Worm (Caenorhabditis elegans) whole organism, L4 larva: Measurements from ENCODE around the gene F43C11.12.

Source experiments
- F10B5.3 ChIP-seq: sonication (generic microtip); optimal IDR thresholded peaks from 2 replicates; lab custom pipeline; 2016; ENCODE audit warnings: mild to moderate bottlenecking, missing genetic modification characterization, missing compliant biosample characterization
- F44E2.7 ChIP-seq: fragments of 200-800 bp; sonication (Bioruptor generic); IDR thresholded peaks from 2 replicates; pipeline ENCODE4 v2.1.2; 2022; ENCODE audit warnings: missing genetic modification characterization, missing compliant biosample characterization
- R02D3.7 ChIP-seq: fragments of 150-350 bp; sonication (generic microtip); optimal IDR thresholded peaks from 3 replicates; lab custom pipeline; 2014; ENCODE audit warnings: missing biosample characterization, missing genetic modification characterization
- Y105C5A.15 ChIP-seq: fragments of 200-800 bp; sonication (Bioruptor generic); IDR thresholded peaks from 2 replicates; pipeline ENCODE4 v1.3.6; 2022; ENCODE audit warnings: missing genetic modification characterization, missing compliant biosample characterization
- ZK337.2 ChIP-seq: fragments of 200-800 bp; sonication (Bioruptor generic); IDR thresholded peaks from 2 replicates; pipeline ENCODE4 v1.3.6; 2022; ENCODE audit warnings: missing genetic modification reagents, missing genetic modification characterization, missing compliant biosample characterization
- aha-1 ChIP-seq: fragments of 150-350 bp; peaks from one replicate; lab custom pipeline; 2014; ENCODE audit warnings: missing biosample characterization, missing genetic modification characterization
- aly-2 ChIP-seq: sonication (generic microtip); optimal IDR thresholded peaks from 2 replicates; lab custom pipeline; 2018; ENCODE audit warnings: missing biosample characterization, missing genetic modification characterization
- ceh-20 ChIP-seq: fragments of 200-800 bp; sonication (Bioruptor generic); IDR thresholded peaks from 2 replicates; pipeline ENCODE4 v1.3.6; 2022; ENCODE audit warnings: missing genetic modification reagents, missing genetic modification characterization, missing compliant biosample characterization
- ces-1 ChIP-seq: fragments of 150-350 bp; sonication (generic microtip); optimal IDR thresholded peaks from 4 replicates; lab custom pipeline; 2014; ENCODE audit warnings: missing biosample characterization, missing genetic modification reagents, missing genetic modification characterization
- cey-2 ChIP-seq: sonication (generic microtip); optimal IDR thresholded peaks from 3 replicates; lab custom pipeline; 2017; ENCODE audit warnings: missing genetic modification characterization, mild to moderate bottlenecking, missing compliant biosample characterization, antibody characterized with exemption, borderline replicate concordance; ENCODE audit not compliant: insufficient read depth
- daf-16 ChIP-seq, 3 experiments: sonication (generic microtip); optimal IDR thresholded peaks; 2 replicates each; lab custom pipeline; 2016 to 2017; ENCODE audit warnings: missing genetic modification characterization in 3 of 3, missing genetic modification reagents in 3 of 3, mild to moderate bottlenecking in 2 of 3, missing compliant biosample characterization in 2 of 3, missing biosample characterization in 1 of 3, moderate library complexity in 1 of 3
- dpl-1 ChIP-seq: fragments of 150-350 bp; optimal IDR thresholded peaks from 2 replicates; lab custom pipeline; 2014; ENCODE audit warnings: missing biosample characterization, missing genetic modification reagents, missing genetic modification characterization
- duxl-1 ChIP-seq: sonication (generic microtip); optimal IDR thresholded peaks from 2 replicates; lab custom pipeline; 2016; ENCODE audit warnings: mild to moderate bottlenecking, missing genetic modification characterization, moderate library complexity, missing compliant biosample characterization; ENCODE audit not compliant: poor library complexity
- egl-43 ChIP-seq: fragments of 200-800 bp; sonication (Bioruptor generic); IDR thresholded peaks from 2 replicates; pipeline ENCODE4 v1.3.6; 2022; ENCODE audit warnings: missing genetic modification reagents, missing genetic modification characterization, missing compliant biosample characterization
- fkh-10 ChIP-seq: fragments of 150-350 bp; optimal IDR thresholded peaks from 2 replicates; lab custom pipeline; 2014; ENCODE audit warnings: missing biosample characterization, missing genetic modification reagents, missing genetic modification characterization
- gei-8 ChIP-seq: fragments of 200-800 bp; sonication (Bioruptor generic); optimal IDR thresholded peaks from 2 replicates; lab custom pipeline; 2018; ENCODE audit warnings: mild to moderate bottlenecking, missing genetic modification characterization, missing compliant biosample characterization
- hmg-1.1 ChIP-seq: fragments of 200-800 bp; sonication (Bioruptor generic); IDR thresholded peaks from 2 replicates; pipeline ENCODE4 v1.3.6; 2022; ENCODE audit warnings: missing genetic modification reagents, missing genetic modification characterization, missing compliant biosample characterization
- lin-1 ChIP-seq: fragments of 200-800 bp; sonication (Bioruptor generic); IDR thresholded peaks from 2 replicates; pipeline ENCODE4 v1.3.6; 2022; ENCODE audit warnings: missing genetic modification reagents, missing genetic modification characterization, missing compliant biosample characterization
- lin-15B ChIP-seq: fragments of 150-350 bp; sonication (generic microtip); optimal IDR thresholded peaks from 3 replicates; lab custom pipeline; 2014; ENCODE audit warnings: missing biosample characterization, missing genetic modification characterization
- lir-3 ChIP-seq: sonication (generic microtip); optimal IDR thresholded peaks from 2 replicates; lab custom pipeline; 2016; ENCODE audit warnings: mild to moderate bottlenecking, missing genetic modification characterization, missing compliant biosample characterization
- lsy-2 ChIP-seq, 2 experiments: fragments of 150-350 bp in 1 of 2; sonication (generic microtip) in 1 of 2; optimal IDR thresholded peaks; 2 replicates each; lab custom pipeline; 2014 to 2017; ENCODE audit warnings: missing biosample characterization in 2 of 2, missing genetic modification characterization in 2 of 2
- madf-5 ChIP-seq, 2 experiments: fragments of 200-800 bp; sonication (Bioruptor generic); IDR thresholded peaks; 2 replicates each; pipeline ENCODE4 v1.3.6; 2022; ENCODE audit warnings: missing compliant biosample characterization in 2 of 2, missing genetic modification characterization in 2 of 2
- mdl-1 ChIP-seq, 2 experiments: fragments of 150-350 bp in 1 of 2; sonication (generic microtip) in 1 of 2; optimal IDR thresholded peaks; 2 replicates each; lab custom pipeline; 2014 to 2017; ENCODE audit warnings: missing biosample characterization in 2 of 2, missing genetic modification characterization in 2 of 2
- mdt-29 ChIP-seq: fragments of 200-800 bp; sonication (Bioruptor generic); IDR thresholded peaks from 2 replicates; pipeline ENCODE4 v1.3.6; 2022; ENCODE audit warnings: missing genetic modification reagents, missing genetic modification characterization, missing compliant biosample characterization
- mxl-2 ChIP-seq: fragments of 200-800 bp; sonication (Bioruptor generic); conservative IDR thresholded peaks from 2 replicates; pipeline ENCODE4 v1.3.6; 2022; ENCODE audit warnings: missing genetic modification reagents, missing genetic modification characterization, missing compliant biosample characterization
- mxl-3 ChIP-seq: fragments of 200-800 bp; sonication (Bioruptor generic); optimal IDR thresholded peaks from 2 replicates; lab custom pipeline; 2018; ENCODE audit warnings: mild to moderate bottlenecking, missing genetic modification characterization, missing compliant biosample characterization
- nhr-10 ChIP-seq: fragments of 150-350 bp; optimal IDR thresholded peaks from 2 replicates; lab custom pipeline; 2014; ENCODE audit warnings: missing biosample characterization, missing genetic modification characterization
- nhr-102 ChIP-seq: sonication (generic microtip); optimal IDR thresholded peaks from 2 replicates; lab custom pipeline; 2016; ENCODE audit warnings: mild to moderate bottlenecking, missing genetic modification characterization, moderate library complexity, missing compliant biosample characterization
- nhr-111 ChIP-seq: fragments of 200-800 bp; sonication (Bioruptor generic); optimal IDR thresholded peaks from 2 replicates; lab custom pipeline; 2018; ENCODE audit warnings: mild to moderate bottlenecking, missing genetic modification characterization, missing compliant biosample characterization
- nhr-237 ChIP-seq: sonication (generic microtip); optimal IDR thresholded peaks from 2 replicates; lab custom pipeline; 2017; ENCODE audit warnings: missing biosample characterization, missing genetic modification characterization
- nhr-25 ChIP-seq: sonication (generic microtip); optimal IDR thresholded peaks from 2 replicates; lab custom pipeline; 2017; ENCODE audit warnings: missing genetic modification characterization, mild to moderate bottlenecking, missing compliant biosample characterization, antibody characterized with exemption, moderate library complexity, borderline replicate concordance; ENCODE audit not compliant: insufficient read depth
- nhr-28 ChIP-seq: fragments of 150-350 bp; optimal IDR thresholded peaks from 2 replicates; lab custom pipeline; 2014; ENCODE audit warnings: missing biosample characterization, missing genetic modification characterization
- nhr-41 ChIP-seq: fragments of 200-800 bp; sonication (Bioruptor generic); IDR thresholded peaks from 2 replicates; pipeline ENCODE4 v1.3.6; 2022; ENCODE audit warnings: missing genetic modification reagents, missing genetic modification characterization, missing compliant biosample characterization
- nhr-42 ChIP-seq: fragments of 200-800 bp; sonication (Bioruptor generic); IDR thresholded peaks from 2 replicates; pipeline ENCODE4 v1.3.6; 2022; ENCODE audit warnings: missing genetic modification characterization, missing compliant biosample characterization
- nhr-6 ChIP-seq: fragments of 150-350 bp; optimal IDR thresholded peaks from 2 replicates; lab custom pipeline; 2014; ENCODE audit warnings: missing biosample characterization, missing genetic modification characterization
- nhr-76 ChIP-seq: fragments of 150-350 bp; optimal IDR thresholded peaks from 2 replicates; lab custom pipeline; 2014; ENCODE audit warnings: missing biosample characterization, missing genetic modification characterization
- nhr-77 ChIP-seq: fragments of 150-350 bp; optimal IDR thresholded peaks from 2 replicates; lab custom pipeline; 2014; ENCODE audit warnings: missing biosample characterization, missing genetic modification characterization
- pqm-1 ChIP-seq: sonication (generic microtip); optimal IDR thresholded peaks from 2 replicates; lab custom pipeline; 2017; ENCODE audit warnings: missing biosample characterization, missing genetic modification characterization
- saeg-2 ChIP-seq: fragments of 200-800 bp; sonication (Bioruptor generic); IDR thresholded peaks from 2 replicates; pipeline ENCODE4 v1.3.6; 2022; ENCODE audit warnings: missing genetic modification reagents, missing genetic modification characterization, missing compliant biosample characterization
- set-16 ChIP-seq: fragments of 200-800 bp; sonication (Bioruptor generic); IDR thresholded peaks from 2 replicates; pipeline ENCODE4 v1.3.6; 2022; ENCODE audit warnings: missing genetic modification reagents, missing genetic modification characterization, missing compliant biosample characterization
- unc-39 ChIP-seq: sonication (generic microtip); optimal IDR thresholded peaks from 2 replicates; lab custom pipeline; 2017; ENCODE audit warnings: missing biosample characterization, missing genetic modification characterization
- unc-62 ChIP-seq, 3 experiments: fragments of 150-350 bp in 1 of 3; sonication (generic microtip); optimal IDR thresholded peaks in 2 of 3; peaks in 1 of 3; 1 replicate in 1 of 3; 2 replicates in 2 of 3; lab custom pipeline; 2014 to 2017; ENCODE audit warnings: missing biosample characterization in 3 of 3, missing genetic modification characterization in 3 of 3, missing genetic modification reagents in 3 of 3, missing genotype in 1 of 3
- zip-2 ChIP-seq: fragments of 150-350 bp; optimal IDR thresholded peaks from 2 replicates; lab custom pipeline; 2014; ENCODE audit warnings: missing biosample characterization, missing genetic modification characterization

Gene F43C11.12

DNA sequence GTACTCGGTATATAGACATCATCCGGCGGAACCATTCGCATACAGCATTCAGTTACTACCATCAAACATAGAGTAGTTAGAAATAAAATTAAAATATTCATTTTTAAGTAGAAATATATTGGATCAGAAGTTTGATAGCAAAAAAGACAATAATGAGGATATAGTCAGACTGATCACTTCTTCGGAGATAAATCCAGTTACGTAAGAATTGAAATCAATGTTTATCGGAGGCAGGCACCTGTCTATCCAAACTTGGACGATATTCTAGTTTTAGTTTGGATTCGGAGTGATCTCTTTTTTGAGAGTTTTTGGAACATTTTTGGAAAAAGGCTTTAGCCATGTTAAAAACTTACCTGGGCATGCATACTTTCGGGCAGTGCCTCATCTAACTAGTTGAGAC lies 16.8 kb upstream of the F43C11.12 start, which contains the start of gene F16G10.8:
Gene F16G10.8, minus strand, starts transcription at position 101 of the 400 bp plus-strand sequence.
- TF ChIP-seq fkh-10 (GFP tag; lab: Kevin White, UChicago) (no peak), mxl-3 (no peak), saeg-2 (no peak)

ce11 chrII:2380174-2380573 lies 13.7 kb upstream of the F43C11.12 start, which contains the start of gene F16G10.7:
Gene F16G10.7, minus strand, starts transcription at chrII:2380274.
- no peak for TF ChIP-seq ceh-20 (GFP tag; lab: Robert Waterston, UW)
- no peak for TF ChIP-seq duxl-1 (tag; lab: Kevin White, UChicago)
- TF ChIP-seq lin-1 (GFP tag; lab: Robert Waterston, UW), result no peak
- no peak for TF ChIP-seq madf-5 (GFP tag; IDR thresholded peaks at IDR 0.05; lab: Robert Waterston, UW)
- TF ChIP-seq mdl-1 (tag; optimal IDR thresholded peaks at IDR 0.05; lab: Kevin White, UChicago), result no peak
- no peak for TF ChIP-seq nhr-102 (tag; lab: Kevin White, UChicago)
- no peak for TF ChIP-seq gei-8 (GFP tag; lab: Kevin White, UChicago)

- TF ChIP-seq F44E2.7 (GFP tag; lab: Robert Waterston, UW) (no peak), set-16 (GFP tag; lab: Robert Waterston, UW) (peak; percentile 83)
Measured at ce11 chrII:2379673-2380072, 13.2 kb upstream of the F43C11.12 start.

DNA sequence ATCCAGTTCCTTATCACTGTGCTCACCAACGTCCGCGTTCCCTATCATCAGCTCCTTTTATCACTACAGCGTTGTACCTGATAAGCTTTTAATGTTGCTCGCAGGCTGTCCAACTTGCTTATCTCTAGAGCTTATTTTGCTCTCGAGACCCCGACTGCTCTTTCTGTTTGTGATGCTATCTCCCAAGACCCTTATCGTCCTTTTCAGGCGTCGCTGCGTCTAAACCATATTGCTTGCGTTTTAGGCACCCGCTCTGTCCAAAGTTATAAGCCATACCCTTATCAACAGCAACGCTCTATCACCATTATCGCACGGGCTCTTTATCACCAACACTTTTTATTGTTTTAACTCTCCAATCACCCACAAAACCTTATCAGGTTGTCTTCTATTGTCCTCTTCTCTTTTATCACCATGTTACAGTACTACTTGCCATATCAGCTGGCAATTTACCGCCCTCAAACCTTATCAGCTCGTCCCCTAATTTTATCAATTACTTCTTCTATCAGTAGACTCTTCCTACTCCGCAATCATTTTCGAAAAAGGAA lies 12.0 kb upstream of the F43C11.12 start:
- no peak for TF ChIP-seq ces-1
- peak; percentile 100 for TF ChIP-seq pqm-1
- TF ChIP-seq egl-43 (GFP tag; lab: Robert Waterston, UW), result no peak
- no peak for TF ChIP-seq lir-3 (tag; lab: Kevin White, UChicago)
- peak; percentile 51 for TF ChIP-seq nhr-6
- no peak for TF ChIP-seq unc-39 (tag; lab: Kevin White, UChicago)
- peak in 1 of 2 experiments; percentile 98 for TF ChIP-seq daf-16 (GFP tag; optimal IDR thresholded peaks at IDR 0.05; lab: Kevin White, UChicago)
- peak; percentile 94 for TF ChIP-seq daf-16 (tag; optimal IDR thresholded peaks at IDR 0.05; lab: Kevin White, UChicago)
- peak; percentile 81 for TF ChIP-seq nhr-42 (GFP tag; lab: Robert Waterston, UW)
- no peak for TF ChIP-seq F10B5.3 (tag; lab: Kevin White, UChicago)
- peak; percentile 97 for TF ChIP-seq aha-1 (tag; lab: Kevin White, UChicago)
- TF ChIP-seq mdl-1 (tag; optimal IDR thresholded peaks at IDR 0.05; lab: Kevin White, UChicago), result peak in 1 of 2 experiments; percentile 30
- TF ChIP-seq dpl-1 (GFP tag; lab: Kevin White, UChicago), result peak; percentile 35
- peak; percentile 89 to 94 for TF ChIP-seq lsy-2 (tag; optimal IDR thresholded peaks at IDR 0.05; lab: Kevin White, UChicago)
- 0 out of 2 replicates have a peak, but pooled peaks have one; percentile 31 for TF ChIP-seq ZK337.2 (GFP tag; lab: Robert Waterston, UW)
- TF ChIP-seq mdt-29 (GFP tag; lab: Robert Waterston, UW), result peak; percentile 51; the same call in 1 of the 2 replicates
- TF ChIP-seq lin-1 (GFP tag; lab: Robert Waterston, UW), result peak; percentile 98
- no peak for TF ChIP-seq aly-2 (tag; lab: Kevin White, UChicago)
- no peak for TF ChIP-seq nhr-111 (GFP tag; lab: Kevin White, UChicago)
- peak; percentile 97 for TF ChIP-seq nhr-102 (tag; lab: Kevin White, UChicago)
- no peak for TF ChIP-seq lin-15B (tag; lab: Kevin White, UChicago)
- 0 out of 2 replicates have a peak, but pooled peaks have one; percentile 29 for TF ChIP-seq hmg-1.1
- no peak for TF ChIP-seq mxl-2 (GFP tag; lab: Robert Waterston, UW)
- TF ChIP-seq nhr-77, result peak; percentile 86
- no peak for TF ChIP-seq zip-2 (tag; lab: Kevin White, UChicago)
- TF ChIP-seq nhr-237, result no peak
- TF ChIP-seq nhr-76 (tag; lab: Kevin White, UChicago), result no peak
- TF ChIP-seq R02D3.7 (tag; lab: Kevin White, UChicago), result no peak
- TF ChIP-seq saeg-2, result peak; percentile 77; the same call in 1 of the 2 replicates
- TF ChIP-seq nhr-25, result no peak
- peak in 1 of 2 experiments; percentile 74 for TF ChIP-seq unc-62 (GFP tag; optimal IDR thresholded peaks at IDR 0.05 in 1 of 2; lab: Kevin White, UChicago)
- no peak for TF ChIP-seq unc-62 (tag; optimal IDR thresholded peaks at IDR 0.05; lab: Kevin White, UChicago)
- TF ChIP-seq Y105C5A.15 (GFP tag; lab: Robert Waterston, UW), result no peak
- peak; percentile 95 for TF ChIP-seq nhr-28 (tag; lab: Kevin White, UChicago)
- TF ChIP-seq nhr-41 (GFP tag; lab: Robert Waterston, UW), result peak; percentile 93
- peak; percentile 60 for TF ChIP-seq nhr-10 (tag; lab: Kevin White, UChicago)
- TF ChIP-seq cey-2, result peak; percentile 93
